Worm (Caenorhabditis elegans): ENCODE data around the gene eef-1A.2.

Gene eef-1A.2

ce11 chrX:7791802-7792201 is 31.7 kb upstream of the eef-1A.2 start:
- no peak for TF ChIP-seq fkh-2 (tag; optimal IDR thresholded peaks at IDR 0.05)
- peak; percentile 38 for TF ChIP-seq lin-39 (tag; optimal IDR thresholded peaks at IDR 0.05)
- peak; percentile 72 for TF ChIP-seq nfya-1 (tag; optimal IDR thresholded peaks at IDR 0.05; ENCODE audit: insufficient read depth)
- peak; percentile 74 for TF ChIP-seq nhr-11 (tag; optimal IDR thresholded peaks at IDR 0.05)
- TF ChIP-seq snpc-4 (tag; optimal IDR thresholded peaks at IDR 0.05) = peak; percentile 37
- no peak for TF ChIP-seq R02D3.7 (tag; optimal IDR thresholded peaks at IDR 0.05)
- TF ChIP-seq fos-1 (tag; optimal IDR thresholded peaks at IDR 0.05) = peak; percentile 76
- TF ChIP-seq lin-15B (tag; optimal IDR thresholded peaks at IDR 0.05) = peak; percentile 3
- TF ChIP-seq jun-1 (tag; optimal IDR thresholded peaks at IDR 0.05) = peak; percentile 57
- TF ChIP-seq hmg-11 (tag; optimal IDR thresholded peaks at IDR 0.05) = peak; percentile 11

- TF ChIP-seq ztf-11 (tag; optimal IDR thresholded peaks at IDR 0.05) (no peak), snpc-4 (tag; optimal IDR thresholded peaks at IDR 0.05) (no peak), ama-1 (optimal IDR thresholded peaks at IDR 0.05) (no peak), skn-1 (tag; optimal IDR thresholded peaks at IDR 0.05) (no peak), mml-1 (tag; optimal IDR thresholded peaks at IDR 0.05) (no peak), elt-3 (tag; optimal IDR thresholded peaks at IDR 0.05) (no peak), sea-2 (GFP tag; optimal IDR thresholded peaks at IDR 0.05) (no peak), egl-5 (tag; optimal IDR thresholded peaks at IDR 0.05) (no peak), nhr-237 (tag; optimal IDR thresholded peaks at IDR 0.05) (no peak), jun-1 (tag; optimal IDR thresholded peaks at IDR 0.05) (no peak), mdl-1 (tag; optimal IDR thresholded peaks at IDR 0.05) (peak; percentile 60), eor-1 (tag; optimal IDR thresholded peaks at IDR 0.05) (no peak), unc-39 (tag; optimal IDR thresholded peaks at IDR 0.05) (no peak), nhr-12 (tag; optimal IDR thresholded peaks at IDR 0.05) (no peak), nhr-25 (tag; optimal IDR thresholded peaks at IDR 0.05) (peak; percentile 55), nhr-76 (tag; optimal IDR thresholded peaks at IDR 0.05) (no peak), pha-4 (tag; optimal IDR thresholded peaks at IDR 0.05) (peak; percentile 18), ZK546.5 (tag; optimal IDR thresholded peaks at IDR 0.05) (no peak), nfya-1 (tag; optimal IDR thresholded peaks at IDR 0.05; ENCODE audit: insufficient read depth) (peak; percentile 46), R02D3.7 (tag; optimal IDR thresholded peaks at IDR 0.05) (no peak), nhr-43 (tag; optimal IDR thresholded peaks at IDR 0.05; ENCODE audit: poor library complexity, severe bottlenecking) (no peak), ceh-28 (tag; optimal IDR thresholded peaks at IDR 0.05) (peak; percentile 91), ceh-16 (tag; optimal IDR thresholded peaks at IDR 0.05) (no peak), ztf-4 (tag; optimal IDR thresholded peaks at IDR 0.05) (no peak), zag-1 (tag; optimal IDR thresholded peaks at IDR 0.05) (no peak), lsy-12 (tag; optimal IDR thresholded peaks at IDR 0.05) (no peak), fkh-2 (tag; optimal IDR thresholded peaks at IDR 0.05) (no peak), lin-39 (tag; optimal IDR thresholded peaks at IDR 0.05) (peak; percentile 14), nhr-67 (tag; optimal IDR thresholded peaks at IDR 0.05) (no peak), nhr-23 (tag; optimal IDR thresholded peaks at IDR 0.05) (peak; percentile 21), ceh-9 (tag; optimal IDR thresholded peaks at IDR 0.05) (no peak), elt-2 (tag; optimal IDR thresholded peaks at IDR 0.05) (no peak), egl-27 (tag; optimal IDR thresholded peaks at IDR 0.05) (no peak), elt-1 (tag; optimal IDR thresholded peaks at IDR 0.05) (no peak), daf-12 (tag; optimal IDR thresholded peaks at IDR 0.05) (no peak)
Observed at ce11 chrX:7793377-7794041, 29.9 kb upstream of the eef-1A.2 start, which contains the start of gene ZK154.6. Gene ZK154.6 (minus strand): TSS chrX:7793563.

ce11 chrX:7794306-7794743 is 29.1 kb upstream of the eef-1A.2 start:
- TF ChIP-seq unc-39 (tag; optimal IDR thresholded peaks at IDR 0.05) (no peak), nhr-25 (tag; optimal IDR thresholded peaks at IDR 0.05) (peak; percentile 43), nhr-43 (tag; optimal IDR thresholded peaks at IDR 0.05; ENCODE audit: poor library complexity, severe bottlenecking) (peak; percentile 89), lin-15B (tag; optimal IDR thresholded peaks at IDR 0.05) (peak; percentile 10), nfya-1 (tag; optimal IDR thresholded peaks at IDR 0.05; ENCODE audit: insufficient read depth) (peak; percentile 48), daf-12 (tag; optimal IDR thresholded peaks at IDR 0.05) (no peak), elt-3 (tag; optimal IDR thresholded peaks at IDR 0.05) (peak in 1 of 3 experiments; percentile 42), ceh-28 (tag; optimal IDR thresholded peaks at IDR 0.05) (no peak), nhr-23 (tag; optimal IDR thresholded peaks at IDR 0.05) (peak; percentile 60), nhr-12 (tag; optimal IDR thresholded peaks at IDR 0.05) (no peak), tbx-2 (tag; optimal IDR thresholded peaks at IDR 0.05) (peak; percentile 45), lin-39 (tag; optimal IDR thresholded peaks at IDR 0.05) (peak; percentile 26), egl-27 (tag; optimal IDR thresholded peaks at IDR 0.05) (peak; percentile 17), nhr-11 (tag; optimal IDR thresholded peaks at IDR 0.05) (no peak), lsy-12 (tag; optimal IDR thresholded peaks at IDR 0.05) (peak; percentile 69), elt-2 (tag; optimal IDR thresholded peaks at IDR 0.05) (peak; percentile 35), fkh-10 (GFP tag; optimal IDR thresholded peaks at IDR 0.05) (no peak), pqm-1 (tag; optimal IDR thresholded peaks at IDR 0.05) (peak; percentile 31), unc-62 (GFP tag; optimal IDR thresholded peaks at IDR 0.05) (no peak)

All from whole organism, L3 larva.